Worm (Caenorhabditis elegans) whole organism, late embryonic: ENCODE measurements around the gene ctl-2.

Source experiments
- C08G9.2 ChIP-seq: sonication (generic microtip); optimal IDR thresholded peaks from 2 replicates; lab custom pipeline; 2016; ENCODE audit warnings: mild to moderate bottlenecking, missing genetic modification characterization, moderate library complexity, missing compliant biosample characterization
- F13H6.1 ChIP-seq: sonication (generic microtip); optimal IDR thresholded peaks from 2 replicates; lab custom pipeline; 2016; ENCODE audit warnings: missing genetic modification characterization, missing compliant biosample characterization
- T23F11.4 ChIP-seq: fragments of 200-800 bp; sonication (Bioruptor generic); optimal IDR thresholded peaks from 2 replicates; lab custom pipeline; 2018; ENCODE audit warnings: mild to moderate bottlenecking, missing genetic modification characterization, missing compliant biosample characterization
- Y22D7AL.16 ChIP-seq: sonication (generic microtip); optimal IDR thresholded peaks from 2 replicates; lab custom pipeline; 2016; ENCODE audit warnings: missing genetic modification characterization, missing compliant biosample characterization
- ahr-1 ChIP-seq: sonication (generic microtip); optimal IDR thresholded peaks from 2 replicates; lab custom pipeline; 2016; ENCODE audit warnings: missing genetic modification characterization, missing compliant biosample characterization
- ceh-2 ChIP-seq: sonication (generic microtip); optimal IDR thresholded peaks from 2 replicates; lab custom pipeline; 2016; ENCODE audit warnings: missing genotype, missing genetic modification characterization, missing compliant biosample characterization
- ceh-30 ChIP-seq: fragments of 150-350 bp; optimal IDR thresholded peaks from 2 replicates; lab custom pipeline; 2014; ENCODE audit warnings: missing biosample characterization, missing genetic modification characterization
- ceh-34 ChIP-seq: sonication (generic microtip); optimal IDR thresholded peaks from 2 replicates; lab custom pipeline; 2016; ENCODE audit warnings: mild to moderate bottlenecking, missing genetic modification characterization, missing compliant biosample characterization
- ceh-45 ChIP-seq: fragments of 200-800 bp; sonication (Bioruptor generic); IDR thresholded peaks from 2 replicates; pipeline ENCODE4 v1.3.6; 2022; ENCODE audit warnings: missing genetic modification reagents, missing genetic modification characterization, missing compliant biosample characterization
- ceh-48 ChIP-seq: sonication (generic microtip); optimal IDR thresholded peaks from 2 replicates; lab custom pipeline; 2016; ENCODE audit warnings: missing genetic modification characterization, inconsistent platforms, missing compliant biosample characterization
- ceh-9 ChIP-seq: sonication (generic microtip); optimal IDR thresholded peaks from 2 replicates; lab custom pipeline; 2016; ENCODE audit warnings: mild to moderate bottlenecking, missing genetic modification characterization, inconsistent platforms, missing compliant biosample characterization
- dmd-4 ChIP-seq: sonication (generic microtip); optimal IDR thresholded peaks from 2 replicates; lab custom pipeline; 2016; ENCODE audit warnings: borderline replicate concordance, missing genetic modification characterization, missing compliant biosample characterization
- dve-1 ChIP-seq: sonication (generic microtip); optimal IDR thresholded peaks from 2 replicates; lab custom pipeline; 2017; ENCODE audit warnings: antibody characterized with exemption, mild to moderate bottlenecking, missing genetic modification characterization, missing compliant biosample characterization
- elt-2 ChIP-seq: sonication (generic microtip); optimal IDR thresholded peaks from 2 replicates; lab custom pipeline; 2016; ENCODE audit warnings: missing genetic modification reagents, missing genetic modification characterization, missing compliant biosample characterization
- elt-4 ChIP-seq: sonication (generic microtip); optimal IDR thresholded peaks from 2 replicates; lab custom pipeline; 2016; ENCODE audit warnings: missing genetic modification characterization, missing compliant biosample characterization
- fax-1 ChIP-seq: sonication (generic microtip); optimal IDR thresholded peaks from 2 replicates; lab custom pipeline; 2016; ENCODE audit warnings: missing genotype, missing genetic modification characterization, missing compliant biosample characterization
- fkh-10 ChIP-seq: fragments of 150-350 bp; optimal IDR thresholded peaks from 2 replicates; lab custom pipeline; 2014; ENCODE audit warnings: missing biosample characterization, missing genetic modification reagents, missing genetic modification characterization
- gmeb-2 ChIP-seq: sonication (generic microtip); optimal IDR thresholded peaks from 2 replicates; lab custom pipeline; 2016; ENCODE audit warnings: missing genetic modification characterization, inconsistent platforms, missing compliant biosample characterization
- hlh-15 ChIP-seq: sonication (generic microtip); optimal IDR thresholded peaks from 2 replicates; lab custom pipeline; 2016; ENCODE audit warnings: missing genetic modification characterization, missing compliant biosample characterization
- hlh-30 ChIP-seq: sonication (generic microtip); optimal IDR thresholded peaks from 2 replicates; lab custom pipeline; 2017; ENCODE audit warnings: antibody characterized with exemption, missing genetic modification characterization, missing compliant biosample characterization; ENCODE audit not compliant: insufficient read depth
- hlh-8 ChIP-seq: sonication (generic microtip); optimal IDR thresholded peaks from 2 replicates; lab custom pipeline; 2016; ENCODE audit warnings: missing genotype, missing genetic modification characterization, missing compliant biosample characterization
- nfya-1 ChIP-seq: sonication (generic microtip); optimal IDR thresholded peaks from 2 replicates; lab custom pipeline; 2017; ENCODE audit warnings: missing genetic modification characterization, mild to moderate bottlenecking, missing compliant biosample characterization, antibody characterized with exemption, moderate library complexity
- nhr-232 ChIP-seq: sonication (generic microtip); optimal IDR thresholded peaks from 2 replicates; lab custom pipeline; 2016; ENCODE audit warnings: missing genetic modification characterization, missing compliant biosample characterization
- pag-3 ChIP-seq: sonication (generic microtip); optimal IDR thresholded peaks from 2 replicates; lab custom pipeline; 2016; ENCODE audit warnings: missing compliant biosample characterization, missing genetic modification characterization, borderline replicate concordance
- pros-1 ChIP-seq: fragments of 150-350 bp; optimal IDR thresholded peaks from 2 replicates; lab custom pipeline; 2014; ENCODE audit warnings: missing biosample characterization, missing genetic modification reagents, missing genetic modification characterization
- rnt-1 ChIP-seq: sonication (generic microtip); optimal IDR thresholded peaks from 2 replicates; lab custom pipeline; 2016; ENCODE audit warnings: missing genetic modification characterization, missing compliant biosample characterization
- sox-2 ChIP-seq: fragments of 200-800 bp; sonication (Bioruptor generic); IDR thresholded peaks from 2 replicates; pipeline ENCODE4 v1.3.6; 2022; ENCODE audit warnings: missing genetic modification reagents, missing genetic modification characterization, missing compliant biosample characterization
- sox-4 ChIP-seq: sonication (generic microtip); optimal IDR thresholded peaks from 2 replicates; lab custom pipeline; 2017; ENCODE audit warnings: mild to moderate bottlenecking, missing genetic modification characterization, inconsistent platforms, missing compliant biosample characterization
- syd-9 ChIP-seq: sonication (generic microtip); optimal IDR thresholded peaks from 2 replicates; lab custom pipeline; 2016; ENCODE audit warnings: mild to moderate bottlenecking, missing genetic modification characterization, moderate library complexity, missing compliant biosample characterization
- tbx-2 ChIP-seq: sonication (generic microtip); optimal IDR thresholded peaks from 2 replicates; lab custom pipeline; 2016; ENCODE audit warnings: missing genetic modification characterization, missing compliant biosample characterization
- ttx-3 ChIP-seq: sonication (generic microtip); optimal IDR thresholded peaks from 2 replicates; lab custom pipeline; 2016; ENCODE audit warnings: missing genetic modification reagents, missing genetic modification characterization, missing compliant biosample characterization
- unc-3 ChIP-seq, 2 experiments: fragments of 200-800 bp in 1 of 2; sonication (Bioruptor generic) in 1 of 2; sonication (generic microtip) in 1 of 2; conservative IDR thresholded peaks in 1 of 2; optimal IDR thresholded peaks in 1 of 2; 2 replicates each; pipeline versions ENCODE4 v1.3.6 to Lab custom; 2016 to 2022; ENCODE audit warnings: missing compliant biosample characterization in 2 of 2, missing genetic modification characterization in 2 of 2, missing genetic modification reagents in 1 of 2
- unc-42 ChIP-seq: sonication (generic microtip); optimal IDR thresholded peaks from 2 replicates; lab custom pipeline; 2016; ENCODE audit warnings: missing genotype, missing genetic modification characterization, missing compliant biosample characterization
- unc-55 ChIP-seq: sonication (generic microtip); optimal IDR thresholded peaks from 2 replicates; lab custom pipeline; 2017; ENCODE audit warnings: missing biosample characterization, missing genetic modification reagents, missing genetic modification characterization
- unc-86 ChIP-seq: sonication (generic microtip); optimal IDR thresholded peaks from 2 replicates; lab custom pipeline; 2016; ENCODE audit warnings: missing genetic modification characterization, missing compliant biosample characterization
- ztf-16 ChIP-seq: sonication (generic microtip); optimal IDR thresholded peaks from 2 replicates; lab custom pipeline; 2017; ENCODE audit warnings: missing genetic modification characterization, missing compliant biosample characterization

ctl-2 gene

ce11 chrII:14276409-14276808, 25.4 kb downstream of the ctl-2 start, which contains the start of gene Y54G11A.3 (continued):
- no peak for TF ChIP-seq unc-86 (tag; lab: Kevin White, UChicago)
- TF ChIP-seq, all 69 proteins: peak for 0

ce11 chrII:14269839-14270238, 32.0 kb downstream of the ctl-2 start:
- TF ChIP-seq dve-1 (tag; lab: Kevin White, UChicago) (no peak), pros-1 (tag; lab: Kevin White, UChicago) (no peak), pag-3 (no peak), nfya-1 (tag; lab: Kevin White, UChicago) (peak; percentile 88), nhr-232 (tag; lab: Kevin White, UChicago) (no peak), sox-4 (no peak), unc-86 (tag; lab: Kevin White, UChicago) (no peak), elt-4 (tag; lab: Kevin White, UChicago) (no peak)

- peak; percentile 97 for TF ChIP-seq nfya-1 (tag; lab: Kevin White, UChicago)
- no peak for TF ChIP-seq hlh-30 (tag; lab: Kevin White, UChicago)
Measured at ce11 chrII:14269142-14269593, 32.7 kb downstream of the ctl-2 start, which contains the start of gene Y54G11A.1. Gene Y54G11A.1, minus strand, starts transcription at chrII:14269192.

DNA sequence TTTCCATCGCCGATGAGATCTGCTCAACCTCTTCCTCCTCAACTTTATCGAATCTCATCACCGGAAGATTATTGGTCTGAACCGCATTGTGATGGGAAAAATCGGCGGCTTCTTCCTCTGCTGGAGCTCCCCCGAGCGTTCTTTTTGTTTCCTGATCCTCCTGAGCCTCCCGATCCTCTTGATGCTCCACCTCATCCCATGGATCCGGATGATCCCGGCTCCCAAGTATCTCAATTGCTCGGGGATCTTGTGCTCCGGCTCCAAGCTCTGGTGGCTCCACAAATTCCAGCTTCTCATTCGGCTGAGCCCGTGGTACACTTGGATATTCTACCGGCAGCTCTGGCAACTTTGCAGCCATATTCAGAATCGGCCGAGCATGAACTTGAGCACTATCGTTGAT, 43.9 kb downstream of the ctl-2 start:
- no peak for TF ChIP-seq ceh-34 (tag; lab: Kevin White, UChicago)

DNA sequence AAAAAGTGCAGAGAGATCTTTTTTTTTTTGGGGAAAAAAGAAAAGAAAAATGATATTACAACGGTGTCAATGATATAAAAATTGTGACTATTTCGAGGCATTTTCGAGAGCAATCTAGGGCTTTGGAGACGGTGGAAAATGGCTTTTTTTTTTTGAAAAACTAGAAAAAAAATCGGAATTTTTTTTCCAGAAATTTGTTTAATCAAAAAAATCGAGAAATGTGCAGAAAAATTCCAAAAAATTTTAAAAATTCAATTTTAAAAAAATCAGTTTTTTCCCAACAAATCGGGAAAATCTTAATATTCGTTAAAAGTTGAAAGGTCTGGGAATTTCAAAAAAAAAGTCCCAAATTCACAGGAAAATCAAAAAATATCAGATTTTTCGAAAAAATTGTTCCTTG, 45.0 kb downstream of the ctl-2 start, which contains the start of gene Y54G11A.19:
TSS of gene Y54G11A.19 (minus strand) at position 101 of the 400 bp plus-strand sequence.
- TF ChIP-seq ceh-48 (no peak), elt-2 (no peak), unc-3 (GFP tag; conservative IDR thresholded peaks at IDR 0.05; lab: Robert Waterston, UW) (no peak), unc-3 (tag; optimal IDR thresholded peaks at IDR 0.05; lab: Kevin White, UChicago) (no peak), nfya-1 (tag; lab: Kevin White, UChicago) (no peak), C08G9.2 (tag; lab: Kevin White, UChicago) (no peak), ceh-34 (tag; lab: Kevin White, UChicago) (no peak), ttx-3 (tag; lab: Kevin White, UChicago) (no peak), ceh-45 (no peak), rnt-1 (tag; lab: Kevin White, UChicago) (no peak), ahr-1 (tag; lab: Kevin White, UChicago) (no peak)

DNA sequence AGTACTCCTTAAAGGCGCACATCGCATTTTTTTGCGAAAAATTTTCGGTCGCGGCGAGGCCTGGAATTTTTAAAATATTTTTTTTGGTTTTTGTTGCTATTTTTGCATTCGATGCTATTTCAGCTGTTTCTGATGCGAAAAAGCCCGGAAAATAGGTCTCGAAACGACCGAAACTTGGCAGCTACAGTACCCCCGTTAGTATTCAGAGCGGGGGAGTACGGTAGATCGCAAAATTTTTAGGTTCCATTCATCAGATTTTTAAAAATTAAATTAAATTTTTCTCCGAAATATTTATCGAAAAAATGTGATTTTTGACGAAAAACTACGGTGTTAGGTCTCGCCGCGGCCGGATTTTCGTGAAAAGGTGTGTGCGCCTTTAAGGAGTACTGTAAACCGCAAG, 46.0 kb downstream of the ctl-2 start:
- TF ChIP-seq ztf-16 (no peak), syd-9 (tag; lab: Kevin White, UChicago) (no peak), T23F11.4 (GFP tag; lab: Kevin White, UChicago) (no peak), Y22D7AL.16 (tag; lab: Kevin White, UChicago) (no peak), unc-55 (GFP tag; lab: Kevin White, UChicago) (no peak), dmd-4 (tag; lab: Kevin White, UChicago) (no peak), F13H6.1 (no peak), ceh-30 (tag; lab: Kevin White, UChicago) (no peak)

- no peak for TF ChIP-seq ttx-3 (tag; lab: Kevin White, UChicago)
Measured at ce11 chrII:14252057-14252456, 49.8 kb downstream of the ctl-2 start, which contains the start of gene Y54G11A.2. Gene Y54G11A.2, plus strand, starts transcription at chrII:14252357.

DNA sequence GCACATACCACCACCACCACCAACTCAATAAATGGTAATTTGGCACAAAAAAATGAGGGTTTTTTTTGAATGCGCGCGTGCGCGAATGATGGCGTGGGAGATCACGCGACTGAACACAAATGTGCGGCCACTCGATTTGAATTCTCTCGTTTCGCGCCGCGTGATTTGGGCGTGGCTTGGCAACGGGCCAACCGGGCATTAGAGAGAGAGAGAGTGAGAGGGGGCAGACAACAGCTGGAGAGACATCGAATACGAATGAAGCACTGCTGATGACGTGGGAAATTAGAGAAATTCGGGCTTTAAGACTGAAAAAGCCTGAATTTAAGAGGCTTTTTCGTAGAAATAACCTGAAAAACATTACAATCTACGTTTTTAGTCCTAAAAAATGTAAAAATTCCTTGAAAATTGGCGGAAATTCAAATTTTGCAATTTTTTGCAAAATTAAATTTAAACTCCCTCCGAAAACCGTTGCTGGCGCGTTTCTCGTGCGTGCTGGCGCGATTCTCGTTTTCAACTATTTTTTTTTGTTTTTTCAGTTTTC, 50.4 kb downstream of the ctl-2 start:
- TF ChIP-seq unc-86 (tag; lab: Kevin White, UChicago) (no peak), ceh-2 (tag; lab: Kevin White, UChicago) (peak; percentile 42), sox-2 (GFP tag; lab: Robert Waterston, UW) (peak; percentile 3; the same call in 1 of the 2 replicates), F13H6.1 (peak; percentile 64), hlh-8 (tag; lab: Kevin White, UChicago) (peak; percentile 52), unc-42 (peak; percentile 85), gmeb-2 (tag; lab: Kevin White, UChicago) (no peak), hlh-15 (tag; lab: Kevin White, UChicago) (peak; percentile 18), dve-1 (tag; lab: Kevin White, UChicago) (no peak), ttx-3 (tag; lab: Kevin White, UChicago) (no peak), fkh-10 (GFP tag; lab: Kevin White, UChicago) (no peak), ceh-9 (tag; lab: Kevin White, UChicago) (peak; percentile 54), ceh-45 (no peak), fax-1 (peak; percentile 16), elt-2 (peak; percentile 76), nfya-1 (tag; lab: Kevin White, UChicago) (peak; percentile 94), tbx-2 (tag; lab: Kevin White, UChicago) (peak; percentile 89)
